Fruit fly (Drosophila melanogaster): Measurements from ENCODE around the gene CG6040.

DNA sequence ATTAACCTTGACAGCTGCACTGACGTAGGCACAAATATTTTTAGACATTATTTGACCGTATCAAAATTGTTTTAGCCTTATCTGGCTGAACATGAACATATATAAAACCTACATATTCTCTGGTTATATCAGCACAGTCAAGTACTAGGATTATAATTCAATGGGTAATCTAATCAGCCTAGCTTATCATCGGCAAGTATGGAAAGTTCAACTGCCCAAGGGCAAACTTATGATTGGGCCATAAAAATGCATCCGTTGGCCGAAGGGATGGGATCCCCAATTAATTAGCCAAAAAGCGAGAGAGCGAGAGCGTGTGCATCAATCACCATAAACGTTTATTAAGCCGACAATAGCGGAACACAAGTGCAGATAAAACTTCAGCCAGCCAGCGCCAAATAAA lies 31.3 kb upstream of the CG6040 start:
- no peak for TF ChIP-seq Snoo (tag; optimal IDR thresholded peaks at IDR 0.05)
- TF ChIP-seq Pif1A (GFP tag; optimal IDR thresholded peaks at IDR 0.05) = no peak
